Fruit fly (Drosophila melanogaster) whole organism, wandering third instar larva: ENCODE measurements around the gene CG8043.

Experiments
- Abd-B ChIP-seq: fragments of >200 bp; optimal IDR thresholded peaks from 2 replicates; lab custom pipeline; 2017; ENCODE audit warnings: missing biosample characterization, missing genetic modification characterization
- CG32264 ChIP-seq: fragments of 200-800 bp; sonication (Bioruptor generic); optimal IDR thresholded peaks from 2 replicates; lab custom pipeline; 2016; ENCODE audit warnings: missing biosample characterization, missing genetic modification characterization
- CrebA ChIP-seq: fragments of 200-800 bp; sonication (Bioruptor generic); optimal IDR thresholded peaks from 2 replicates; lab custom pipeline; 2016; ENCODE audit warnings: missing biosample characterization, mild to moderate bottlenecking, missing genetic modification characterization, borderline replicate concordance
- Dfd ChIP-seq: fragments of >200 bp; optimal IDR thresholded peaks from 2 replicates; lab custom pipeline; 2017; ENCODE audit warnings: missing biosample characterization, missing genetic modification characterization
- GATAd ChIP-seq: sonication (Bioruptor generic); optimal IDR thresholded peaks from 2 replicates; lab custom pipeline; 2016; ENCODE audit warnings: missing biosample characterization, missing genetic modification characterization
- Hr78 ChIP-seq: fragments of >200 bp; optimal IDR thresholded peaks from 2 replicates; lab custom pipeline; 2017; ENCODE audit warnings: missing biosample characterization, missing genetic modification characterization
- OdsH ChIP-seq: fragments of 200-800 bp; sonication (Bioruptor generic); optimal IDR thresholded peaks from 2 replicates; lab custom pipeline; 2016; ENCODE audit warnings: missing biosample characterization, mild to moderate bottlenecking, missing genetic modification characterization
- Vsx2 ChIP-seq: fragments of 200-300, 225-300 bp; sonication (Bioruptor generic); optimal IDR thresholded peaks from 2 replicates; lab custom pipeline; 2018; ENCODE audit warnings: missing biosample characterization, missing genetic modification characterization; ENCODE audit not compliant: partially characterized antibody
- brk ChIP-seq: fragments of 200-800 bp; sonication (Bioruptor generic); optimal IDR thresholded peaks from 2 replicates; lab custom pipeline; 2016; ENCODE audit warnings: missing biosample characterization, mild to moderate bottlenecking, missing genetic modification characterization
- fru ChIP-seq: fragments of 200-800 bp; sonication (Bioruptor generic); optimal IDR thresholded peaks from 3 replicates; lab custom pipeline; 2016; ENCODE audit warnings: missing biosample characterization, mild to moderate bottlenecking, missing genetic modification characterization
- jim ChIP-seq: fragments of 175-275, 200-325 bp; sonication (Bioruptor generic); optimal IDR thresholded peaks from 2 replicates; lab custom pipeline; 2016; ENCODE audit warnings: missing biosample characterization, mild to moderate bottlenecking, missing genetic modification characterization
- psq ChIP-seq: fragments of 200-800 bp; sonication (Bioruptor generic); optimal IDR thresholded peaks from 3 replicates; lab custom pipeline; 2017; ENCODE audit warnings: missing biosample characterization, mild to moderate bottlenecking, missing genetic modification characterization, moderate library complexity
- sage ChIP-seq: fragments of 200-800 bp; sonication (Bioruptor generic); optimal IDR thresholded peaks from 2 replicates; lab custom pipeline; 2016; ENCODE audit warnings: missing biosample characterization, mild to moderate bottlenecking, missing genetic modification characterization
- woc ChIP-seq: sonication (Bioruptor generic); optimal IDR thresholded peaks from 2 replicates; lab custom pipeline; 2016; ENCODE audit warnings: missing biosample characterization, mild to moderate bottlenecking, missing genetic modification characterization

- TF ChIP-seq Abd-B, result no peak
- TF ChIP-seq brk (GFP tag; lab: Kevin White, UChicago), result no peak
- no peak for TF ChIP-seq sage (GFP tag; lab: Kevin White, UChicago)
- no peak for TF ChIP-seq psq
- no peak for TF ChIP-seq Dfd
- TF ChIP-seq CG32264 (GFP tag; lab: Kevin White, UChicago), result no peak
- no peak for TF ChIP-seq woc (GFP tag; lab: Kevin White, UChicago)
- TF ChIP-seq fru, result no peak
- no peak for TF ChIP-seq OdsH
- no peak for TF ChIP-seq Hr78 (GFP tag; lab: Kevin White, UChicago)
- no peak for TF ChIP-seq CrebA
- TF ChIP-seq jim, result no peak
- no peak for TF ChIP-seq GATAd (GFP tag; lab: Kevin White, UChicago)
- no peak for TF ChIP-seq Vsx2
Measured at dm6 chr3R:8660661-8661060, 16.1 kb upstream of the CG8043 start, which contains the start of gene bel.
